Fruit fly (Drosophila melanogaster) whole organism, wandering third instar larva: Measurements from ENCODE around the gene QC.

Experiments used
- Hnf4 ChIP-seq: fragments of 200-800 bp; sonication (Bioruptor generic); optimal IDR thresholded peaks from 2 replicates; lab custom pipeline; 2016; ENCODE audit warnings: missing biosample characterization, mild to moderate bottlenecking, missing genetic modification characterization
- Myc ChIP-seq: fragments of >200 bp; optimal IDR thresholded peaks from 2 replicates; lab custom pipeline; 2017
- N ChIP-seq: fragments of >200 bp; optimal IDR thresholded peaks from 2 replicates; lab custom pipeline; 2018; ENCODE audit warnings: missing biosample characterization, missing external identifiers, missing genetic modification characterization
- sv ChIP-seq: fragments of 200-800 bp; sonication (Bioruptor generic); optimal IDR thresholded peaks from 3 replicates; lab custom pipeline; 2016; ENCODE audit warnings: missing biosample characterization, missing genetic modification characterization
- tai ChIP-seq: sonication (Bioruptor generic); optimal IDR thresholded peaks from 2 replicates; lab custom pipeline; 2016; ENCODE audit warnings: missing biosample characterization, missing genetic modification characterization

DNA sequence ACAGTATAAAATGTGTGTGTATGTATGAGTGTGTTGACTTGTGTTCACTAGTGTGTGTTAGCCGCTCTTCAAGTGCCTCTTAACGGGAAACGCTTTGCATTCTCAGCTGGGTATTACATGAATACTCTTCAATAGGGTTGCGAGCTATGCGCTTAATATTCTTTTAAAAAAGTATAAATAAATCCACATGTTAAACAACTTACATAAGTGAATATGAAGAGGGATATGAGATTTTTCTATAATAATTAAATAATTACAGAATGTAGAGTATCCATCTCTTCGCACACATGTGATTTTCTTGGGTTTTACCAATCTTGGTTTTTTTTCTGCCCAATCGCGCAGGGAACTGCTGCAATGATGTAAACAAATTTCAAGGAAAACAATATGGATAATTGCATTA is 43.3 kb upstream of the QC start:
- TF ChIP-seq sv (no peak), tai (GFP tag; lab: Kevin White, UChicago) (no peak), Myc (lab: Kevin White, UChicago) (no peak), N (GFP tag; lab: Kevin White, UChicago) (no peak), Hnf4 (GFP tag; lab: Kevin White, UChicago) (no peak)
